Worm (Caenorhabditis elegans) whole organism, L4 larva: Measurements from ENCODE around the gene F11A5.13.

Source experiments
- D1046.2 ChIP-seq: fragments of 200-800 bp; sonication (Bioruptor generic); IDR thresholded peaks from 2 replicates; pipeline ENCODE4 v1.3.6; 2022; ENCODE audit warnings: missing genetic modification characterization, missing compliant biosample characterization
- F26F4.8 ChIP-seq: fragments of 200-800 bp; sonication (Bioruptor generic); conservative IDR thresholded peaks from 2 replicates; pipeline ENCODE4 v1.3.6; 2022; ENCODE audit warnings: missing genetic modification characterization, missing compliant biosample characterization
- Y105C5A.15 ChIP-seq: fragments of 200-800 bp; sonication (Bioruptor generic); IDR thresholded peaks from 2 replicates; pipeline ENCODE4 v1.3.6; 2022; ENCODE audit warnings: missing genetic modification characterization, missing compliant biosample characterization
- Y5F2A.4 ChIP-seq: fragments of 200-800 bp; sonication (Bioruptor generic); optimal IDR thresholded peaks from 2 replicates; lab custom pipeline; 2018; ENCODE audit warnings: mild to moderate bottlenecking, missing genetic modification characterization, missing compliant biosample characterization
- aha-1 ChIP-seq: fragments of 150-350 bp; peaks from one replicate; lab custom pipeline; 2014; ENCODE audit warnings: missing biosample characterization, missing genetic modification characterization
- attf-4 ChIP-seq: sonication (generic microtip); optimal IDR thresholded peaks from 3 replicates; lab custom pipeline; 2017; ENCODE audit warnings: missing biosample characterization, missing genetic modification characterization
- ceh-62 ChIP-seq: sonication (generic microtip); optimal IDR thresholded peaks from 2 replicates; lab custom pipeline; 2017; ENCODE audit warnings: missing biosample characterization, missing genetic modification characterization
- daf-8 ChIP-seq: fragments of 200-800 bp; sonication (Bioruptor generic); IDR thresholded peaks from 2 replicates; pipeline ENCODE4 v1.3.6; 2022; ENCODE audit warnings: missing genetic modification characterization, missing compliant biosample characterization
- dmd-9 ChIP-seq: fragments of 200-800 bp; sonication (Bioruptor generic); IDR thresholded peaks from 2 replicates; pipeline ENCODE4 v1.3.6; 2022; ENCODE audit warnings: missing genetic modification reagents, missing genetic modification characterization, missing compliant biosample characterization
- hlh-11 ChIP-seq: fragments of 200-800 bp; sonication (Bioruptor generic); optimal IDR thresholded peaks from 2 replicates; lab custom pipeline; 2018; ENCODE audit warnings: mild to moderate bottlenecking, missing genetic modification characterization, missing compliant biosample characterization
- hlh-30 ChIP-seq: sonication (generic microtip); optimal IDR thresholded peaks from 2 replicates; lab custom pipeline; 2017; ENCODE audit warnings: antibody characterized with exemption, mild to moderate bottlenecking, missing genetic modification characterization, missing compliant biosample characterization; ENCODE audit not compliant: insufficient read depth
- lin-1 ChIP-seq: fragments of 200-800 bp; sonication (Bioruptor generic); IDR thresholded peaks from 2 replicates; pipeline ENCODE4 v1.3.6; 2022; ENCODE audit warnings: missing genetic modification reagents, missing genetic modification characterization, missing compliant biosample characterization
- lin-13 ChIP-seq: fragments of 150-350 bp; optimal IDR thresholded peaks from 2 replicates; lab custom pipeline; 2014; ENCODE audit warnings: missing biosample characterization, missing genetic modification reagents, missing genetic modification characterization
- lin-38 ChIP-seq: fragments of 200-800 bp; sonication (Bioruptor generic); IDR thresholded peaks from 2 replicates; pipeline ENCODE4 v1.3.6; 2022; ENCODE audit warnings: missing genetic modification reagents, missing genetic modification characterization, missing compliant biosample characterization
- madf-9 ChIP-seq: fragments of 200-800 bp; sonication (Bioruptor generic); conservative IDR thresholded peaks from 2 replicates; pipeline ENCODE4 v1.3.6; 2022; ENCODE audit warnings: missing genetic modification reagents, missing genetic modification characterization, missing compliant biosample characterization
- mdl-1 ChIP-seq, 2 experiments: fragments of 150-350 bp in 1 of 2; sonication (generic microtip) in 1 of 2; optimal IDR thresholded peaks; 2 replicates each; lab custom pipeline; 2014 to 2017; ENCODE audit warnings: missing biosample characterization in 2 of 2, missing genetic modification characterization in 2 of 2
- pqm-1 ChIP-seq: sonication (generic microtip); optimal IDR thresholded peaks from 2 replicates; lab custom pipeline; 2017; ENCODE audit warnings: missing biosample characterization, missing genetic modification characterization
- sdz-12 ChIP-seq: fragments of 200-800 bp; sonication (Bioruptor generic); optimal IDR thresholded peaks from 2 replicates; lab custom pipeline; 2018; ENCODE audit warnings: mild to moderate bottlenecking, missing genetic modification characterization, missing compliant biosample characterization
- snpc-1.2 ChIP-seq: fragments of 200-800 bp; sonication (Bioruptor generic); IDR thresholded peaks from 2 replicates; pipeline ENCODE4 v1.3.6; 2022; ENCODE audit warnings: missing genetic modification reagents, missing genetic modification characterization, missing compliant biosample characterization
- spr-1 ChIP-seq: sonication (generic microtip); optimal IDR thresholded peaks from 2 replicates; lab custom pipeline; 2016; ENCODE audit warnings: mild to moderate bottlenecking, missing genetic modification characterization, missing compliant biosample characterization
- tra-1 ChIP-seq: fragments of 200-800 bp; sonication (Bioruptor generic); IDR thresholded peaks from 2 replicates; pipeline ENCODE4 v1.3.6; 2022; ENCODE audit warnings: missing genetic modification reagents, missing genetic modification characterization, missing compliant biosample characterization
- unc-62 ChIP-seq, 3 experiments: fragments of 150-350 bp in 1 of 3; sonication (generic microtip); optimal IDR thresholded peaks in 2 of 3; peaks in 1 of 3; 1 replicate in 1 of 3; 2 replicates in 2 of 3; lab custom pipeline; 2014 to 2017; ENCODE audit warnings: missing biosample characterization in 3 of 3, missing genetic modification characterization in 3 of 3, missing genetic modification reagents in 3 of 3, missing genotype in 1 of 3
- zag-1 ChIP-seq: fragments of 150-350 bp; optimal IDR thresholded peaks from 2 replicates; lab custom pipeline; 2014; ENCODE audit warnings: missing biosample characterization, missing genetic modification characterization
- zip-11 ChIP-seq: fragments of 200-800 bp; sonication (Bioruptor generic); IDR thresholded peaks from 2 replicates; pipeline ENCODE4 v1.3.6; 2022; ENCODE audit warnings: missing genetic modification characterization, missing compliant biosample characterization

Gene F11A5.13

DNA sequence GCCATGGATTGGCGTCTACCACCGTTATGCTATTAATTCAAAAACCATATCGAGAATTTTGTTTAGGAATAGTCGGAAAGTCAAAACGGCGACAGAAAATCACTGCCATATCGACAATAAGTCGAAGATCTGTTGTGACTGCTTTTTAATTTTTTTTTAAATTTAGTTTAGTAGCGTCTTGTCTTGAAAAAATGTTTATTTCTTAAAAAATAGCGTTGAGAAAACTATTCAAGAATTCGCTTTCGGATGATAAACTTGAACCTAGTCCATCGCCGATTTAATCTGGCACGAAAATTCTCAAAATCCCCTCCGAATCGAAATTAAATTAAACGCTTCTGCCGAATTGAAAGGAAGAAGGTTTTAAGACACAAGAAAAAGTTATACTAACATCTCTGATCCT is 34.4 kb downstream of the F11A5.13 start, which contains the start of gene srh-279:
Gene srh-279 (plus strand): TSS at position 301 of the 400 bp plus-strand sequence.
- TF ChIP-seq unc-62 (GFP tag; optimal IDR thresholded peaks at IDR 0.05 in 1 of 2; lab: Kevin White, UChicago) (peak in 1 of 2 experiments; percentile 26), unc-62 (tag; optimal IDR thresholded peaks at IDR 0.05; lab: Kevin White, UChicago) (no peak), ceh-62 (tag; lab: Kevin White, UChicago) (no peak)
- TF ChIP-seq, all 104 proteins: peak for 1

DNA sequence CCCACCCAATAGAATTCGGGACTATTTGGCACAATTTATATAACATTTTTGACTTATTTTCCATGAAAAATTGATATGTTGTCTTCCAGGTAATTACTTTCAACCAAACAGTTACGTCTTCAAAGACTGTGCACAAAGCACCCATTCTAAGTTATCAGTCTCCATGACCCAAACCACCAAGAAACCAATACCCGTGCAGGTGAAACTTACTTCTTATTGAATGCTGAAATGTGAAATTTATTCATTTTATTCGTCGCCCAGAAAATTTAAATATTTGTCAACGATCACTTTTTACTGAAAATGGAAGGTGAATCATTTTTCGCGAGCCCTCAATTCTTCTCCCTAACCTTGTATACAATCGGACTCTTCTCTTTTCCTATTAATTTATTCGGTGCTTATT is 36.0 kb downstream of the F11A5.13 start, which contains the start of gene srh-281:
Gene srh-281 (plus strand): TSS at position 301 of the 400 bp plus-strand sequence.
- TF ChIP-seq Y105C5A.15 (GFP tag; lab: Robert Waterston, UW) (no peak), aha-1 (no peak), lin-1 (GFP tag; lab: Robert Waterston, UW) (no peak), pqm-1 (tag; lab: Kevin White, UChicago) (no peak)

ce11 chrV:16183357-16183756 is 43.1 kb downstream of the F11A5.13 start, which contains the start of gene srz-14:
TSS of gene srz-14 (plus strand) at chrV:16183657.
- TF ChIP-seq Y105C5A.15 (GFP tag; lab: Robert Waterston, UW) (no peak), snpc-1.2 (GFP tag; lab: Robert Waterston, UW) (no peak), F26F4.8 (GFP tag; lab: Robert Waterston, UW) (no peak)

- no peak for TF ChIP-seq zip-11
- TF ChIP-seq lin-38 (GFP tag; lab: Robert Waterston, UW) = no peak
Observed at ce11 chrV:16182918-16183317, 43.6 kb downstream of the F11A5.13 start, which contains the start of gene srh-277. TSS of gene srh-277 (plus strand) at chrV:16183218.

DNA sequence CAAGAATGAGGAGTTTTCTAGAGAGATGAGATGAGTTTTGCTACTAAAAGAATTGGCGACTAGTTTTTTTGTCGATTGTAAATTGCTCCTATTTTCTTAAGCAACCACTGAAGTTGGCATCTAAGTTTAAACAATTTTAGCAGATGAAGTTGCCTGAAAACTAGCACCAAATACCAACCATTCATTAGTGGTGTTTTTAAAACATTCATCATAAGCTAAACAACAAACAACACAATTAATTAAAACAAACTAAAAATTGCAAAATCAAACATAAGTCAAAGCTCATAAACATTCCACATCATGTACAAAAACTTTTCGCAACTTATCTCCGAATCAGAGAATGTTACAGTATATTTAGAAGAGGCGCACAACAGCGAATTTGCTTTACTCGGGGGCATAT is 44.4 kb downstream of the F11A5.13 start, which contains the start of gene srz-13:
Gene srz-13 (plus strand): TSS at position 301 of the 400 bp plus-strand sequence.
- TF ChIP-seq Y5F2A.4 (GFP tag; lab: Kevin White, UChicago) (no peak), madf-9 (GFP tag; lab: Robert Waterston, UW) (no peak), lin-38 (GFP tag; lab: Robert Waterston, UW) (no peak), lin-13 (GFP tag; lab: Kevin White, UChicago) (no peak), mdl-1 (tag; optimal IDR thresholded peaks at IDR 0.05; lab: Kevin White, UChicago) (no peak)

- TF ChIP-seq sdz-12 (GFP tag; lab: Kevin White, UChicago) (no peak), tra-1 (GFP tag; lab: Robert Waterston, UW) (no peak), daf-8 (no peak), zag-1 (tag; lab: Kevin White, UChicago) (no peak), D1046.2 (GFP tag; lab: Robert Waterston, UW) (no peak), attf-4 (no peak), hlh-30 (tag; lab: Kevin White, UChicago) (no peak), hlh-11 (tag; lab: Kevin White, UChicago) (no peak), dmd-9 (no peak), spr-1 (tag; lab: Kevin White, UChicago) (no peak), lin-1 (GFP tag; lab: Robert Waterston, UW) (no peak)
Observed at ce11 chrV:16180350-16180749, 46.1 kb downstream of the F11A5.13 start, which contains the start of gene str-106. TSS of gene str-106 (plus strand) at chrV:16180650.
